Worm (Caenorhabditis elegans) whole organism, midembryonic: ENCODE results near the gene srxa-10.
A peak's percentile ranks its signal among the peaks of the same experiment; 100 is the strongest.

Experiments
- T22C8.4 ChIP-seq: fragments of 200-800 bp; sonication (Bioruptor generic); IDR thresholded peaks from 2 replicates; pipeline ENCODE4 v1.3.6; 2022; ENCODE audit warnings: missing genetic modification characterization, missing compliant biosample characterization
- cog-1 ChIP-seq: sonication (generic microtip); optimal IDR thresholded peaks from 2 replicates; lab custom pipeline; 2016; ENCODE audit warnings: missing genetic modification characterization, missing compliant biosample characterization
- flt-1 ChIP-seq: fragments of 200-800 bp; sonication (Bioruptor generic); IDR thresholded peaks from 2 replicates; pipeline ENCODE4 v1.3.6; 2022; ENCODE audit warnings: missing genetic modification characterization, missing compliant biosample characterization
- klf-2 ChIP-seq: fragments of 200-800 bp; sonication (Bioruptor generic); conservative IDR thresholded peaks from 2 replicates; pipeline ENCODE4 v1.3.6; 2022; ENCODE audit warnings: missing genetic modification reagents, missing genetic modification characterization, missing compliant biosample characterization
- med-1 ChIP-seq: sonication (generic microtip); optimal IDR thresholded peaks from 2 replicates; lab custom pipeline; 2017; ENCODE audit warnings: missing genetic modification characterization, mild to moderate bottlenecking, missing compliant biosample characterization, antibody characterized with exemption, missing genetic modification reagents; ENCODE audit not compliant: insufficient read depth
- ref-1 ChIP-seq: fragments of 200-800 bp; sonication (Bioruptor generic); conservative IDR thresholded peaks from 2 replicates; pipeline ENCODE4 v1.3.6; 2022; ENCODE audit warnings: missing genetic modification reagents, missing genetic modification characterization, missing compliant biosample characterization
- tab-1 ChIP-seq: fragments of 200-800 bp; sonication (Bioruptor generic); IDR thresholded peaks from 2 replicates; pipeline ENCODE4 v1.3.6; 2022; ENCODE audit warnings: missing genetic modification characterization, missing compliant biosample characterization
- ztf-23 ChIP-seq: fragments of 200-800 bp; sonication (Bioruptor generic); IDR thresholded peaks from 2 replicates; pipeline ENCODE4 v1.3.6; 2022; ENCODE audit warnings: missing genetic modification reagents, missing genetic modification characterization, missing compliant biosample characterization
- ztf-29 ChIP-seq: fragments of 200-800 bp; sonication (Bioruptor generic); IDR thresholded peaks from 2 replicates; pipeline ENCODE4 v1.3.6; 2022; ENCODE audit warnings: missing genetic modification reagents, missing genetic modification characterization, missing compliant biosample characterization

The srxa-10 gene

ce11 chrIII:9758848-9759247 is 37.5 kb downstream of the srxa-10 start, which contains the start of gene rmd-1:
TSS of gene rmd-1 (plus strand) at chrIII:9759094.
- TF ChIP-seq ztf-29 (GFP tag; lab: Robert Waterston, UW) (no peak), ztf-23 (GFP tag; lab: Robert Waterston, UW) (no peak), tab-1 (GFP tag; lab: Robert Waterston, UW) (no peak), med-1 (no peak), ref-1 (no peak), flt-1 (GFP tag; lab: Robert Waterston, UW) (no peak), klf-2 (GFP tag; lab: Robert Waterston, UW) (no peak)

DNA sequence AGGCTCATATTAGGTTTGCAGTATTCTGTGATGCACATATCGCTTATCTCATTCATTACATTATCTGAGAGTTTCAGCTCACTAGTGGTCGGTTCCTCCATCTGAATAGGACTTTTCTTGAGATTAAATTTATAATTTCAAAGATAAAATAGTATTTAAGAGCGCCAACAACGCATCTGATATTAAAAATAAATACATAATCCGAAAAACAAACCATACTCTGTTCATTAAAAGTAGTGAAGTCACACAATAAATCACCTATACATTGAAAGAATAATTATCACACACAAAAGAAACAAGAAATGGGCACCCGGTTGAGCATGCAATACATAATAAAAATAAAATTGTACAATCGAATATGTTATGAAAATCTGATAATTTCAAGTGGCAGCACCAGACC is 38.9 kb downstream of the srxa-10 start, which contains the start of gene vps-53:
vps-53 (minus strand) TSS at position 101 of the 400 bp plus-strand sequence.
- no peak for TF ChIP-seq ztf-29 (GFP tag; lab: Robert Waterston, UW)
- TF ChIP-seq T22C8.4 (GFP tag; lab: Robert Waterston, UW) = no peak
- TF ChIP-seq ref-1 = no peak
- no peak for TF ChIP-seq cog-1
- no peak for TF ChIP-seq med-1
- no peak for TF ChIP-seq klf-2 (GFP tag; lab: Robert Waterston, UW)
- no peak for TF ChIP-seq ztf-23 (GFP tag; lab: Robert Waterston, UW)
- TF ChIP-seq flt-1 (GFP tag; lab: Robert Waterston, UW) = no peak

ce11 chrIII:9752852-9753251 is 43.5 kb downstream of the srxa-10 start, which contains the start of gene ech-6:
TSS of gene ech-6 (minus strand) at chrIII:9752883.
- TF ChIP-seq ztf-29 (GFP tag; lab: Robert Waterston, UW) (no peak), med-1 (no peak), tab-1 (GFP tag; lab: Robert Waterston, UW) (no peak), ztf-23 (GFP tag; lab: Robert Waterston, UW) (no peak), cog-1 (no peak), ref-1 (no peak), T22C8.4 (GFP tag; lab: Robert Waterston, UW) (no peak), klf-2 (GFP tag; lab: Robert Waterston, UW) (no peak), flt-1 (GFP tag; lab: Robert Waterston, UW) (no peak)

ce11 chrIII:9751074-9751473 is 45.3 kb downstream of the srxa-10 start, which contains the start of gene T05G5.5:
TSS of gene T05G5.5 (minus strand) at chrIII:9751432.
- TF ChIP-seq klf-2 (GFP tag; lab: Robert Waterston, UW) (no peak), ztf-29 (GFP tag; lab: Robert Waterston, UW) (no peak), tab-1 (GFP tag; lab: Robert Waterston, UW) (no peak), ref-1 (no peak), med-1 (no peak), ztf-23 (GFP tag; lab: Robert Waterston, UW) (no peak), T22C8.4 (GFP tag; lab: Robert Waterston, UW) (no peak), cog-1 (no peak), flt-1 (GFP tag; lab: Robert Waterston, UW) (no peak)

DNA sequence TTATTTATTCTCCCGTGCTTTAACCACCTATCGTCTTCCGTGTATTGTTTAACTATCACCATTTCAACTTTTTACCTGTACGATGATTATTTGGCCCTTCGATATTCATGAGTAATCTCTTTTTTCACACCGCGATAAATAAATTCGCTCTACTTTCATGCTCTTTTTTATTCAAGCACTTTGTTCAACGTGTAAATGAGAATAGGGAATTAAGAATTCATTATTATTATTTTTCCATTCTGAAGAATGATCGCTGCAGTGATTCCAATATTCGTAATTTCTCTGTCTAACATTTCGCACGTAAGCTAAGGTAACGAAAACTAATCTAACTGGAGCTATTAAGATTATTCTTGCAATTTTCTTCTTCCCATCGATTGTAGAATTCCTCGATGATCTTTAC is 47.7 kb downstream of the srxa-10 start, which contains the start of gene T05G5.4:
T05G5.4 (plus strand) TSS at position 241 of the 400 bp plus-strand sequence.
- TF ChIP-seq cog-1 (no peak), T22C8.4 (GFP tag; lab: Robert Waterston, UW) (no peak), klf-2 (GFP tag; lab: Robert Waterston, UW) (no peak), ztf-29 (GFP tag; lab: Robert Waterston, UW) (no peak), med-1 (no peak), ztf-23 (GFP tag; lab: Robert Waterston, UW) (no peak), tab-1 (GFP tag; lab: Robert Waterston, UW) (no peak), ref-1 (no peak), flt-1 (GFP tag; lab: Robert Waterston, UW) (no peak)

DNA sequence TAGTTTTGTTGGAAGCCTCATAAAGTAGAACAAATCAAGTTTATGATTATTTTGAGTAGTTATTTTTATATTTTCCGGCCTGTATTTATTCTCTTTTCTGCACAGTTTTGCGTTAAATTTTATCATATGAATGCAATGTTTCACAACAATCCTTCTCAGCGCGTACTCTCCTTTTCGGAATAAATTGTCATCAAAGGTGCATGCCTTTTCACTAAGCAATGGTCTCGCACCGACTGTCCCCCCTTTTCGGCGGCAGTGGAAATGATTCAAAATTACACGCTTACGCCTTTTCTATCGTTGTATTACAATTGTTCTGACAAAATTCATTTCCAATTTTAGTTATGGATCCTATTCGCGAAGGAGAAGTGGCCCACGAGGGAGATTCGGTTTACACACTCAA is 49.2 kb downstream of the srxa-10 start, which contains the start of the genes iff-1 and cdk-1:
iff-1 (minus strand) TSS at position 61 of the 400 bp plus-strand sequence.
cdk-1 (plus strand) TSS at position 340 of the 400 bp plus-strand sequence.
- TF ChIP-seq T22C8.4 (GFP tag; lab: Robert Waterston, UW) = no peak
- TF ChIP-seq klf-2 (GFP tag; lab: Robert Waterston, UW) = no peak
- no peak for TF ChIP-seq ref-1
- TF ChIP-seq tab-1 (GFP tag; lab: Robert Waterston, UW) = no peak
- TF ChIP-seq flt-1 (GFP tag; lab: Robert Waterston, UW) = 0 out of 2 replicates have a peak, but pooled peaks have one; percentile 25
- TF ChIP-seq ztf-29 (GFP tag; lab: Robert Waterston, UW) = no peak
- no peak for TF ChIP-seq ztf-23 (GFP tag; lab: Robert Waterston, UW)

DNA sequence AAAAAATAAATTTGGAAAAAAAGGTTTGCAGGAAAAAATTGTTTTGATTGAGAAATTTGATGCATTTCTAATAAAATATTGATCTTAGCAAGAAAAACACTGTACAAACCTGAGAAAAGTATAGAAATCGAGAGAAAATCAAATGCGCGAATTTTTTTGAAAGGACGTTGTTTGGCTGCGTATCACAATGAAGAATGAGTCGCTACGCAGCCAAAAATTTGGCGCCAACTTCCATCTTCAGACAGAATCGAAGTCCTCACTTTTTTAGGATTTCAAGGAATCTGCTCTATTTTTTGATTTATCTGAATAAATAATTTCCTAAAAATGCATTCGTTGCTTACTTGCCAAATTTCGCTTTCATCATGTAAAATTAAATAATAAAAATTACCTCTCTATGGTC is 49.7 kb downstream of the srxa-10 start:
- TF ChIP-seq flt-1 (GFP tag; lab: Robert Waterston, UW) = no peak

ce11 chrIII:9745333-9745897 is 50.9 kb downstream of the srxa-10 start:
- TF ChIP-seq tab-1 (GFP tag; lab: Robert Waterston, UW) (no peak), ztf-23 (GFP tag; lab: Robert Waterston, UW) (no peak), cog-1 (no peak), ztf-29 (GFP tag; lab: Robert Waterston, UW) (no peak), T22C8.4 (GFP tag; lab: Robert Waterston, UW) (no peak), klf-2 (GFP tag; lab: Robert Waterston, UW) (no peak), ref-1 (no peak), med-1 (no peak), flt-1 (GFP tag; lab: Robert Waterston, UW) (no peak)
